Worm (Caenorhabditis elegans): Measurements from ENCODE around the gene str-143.

The str-143 gene

ce11 chrV:8043664-8044063, 25.9 kb downstream of the str-143 start:
- TF ChIP-seq hnd-1 (tag; optimal IDR thresholded peaks at IDR 0.05) (no peak), ceh-36 (tag; optimal IDR thresholded peaks at IDR 0.05) (no peak), B0310.2 (tag; optimal IDR thresholded peaks at IDR 0.05) (no peak), ceh-13 (GFP tag; optimal IDR thresholded peaks at IDR 0.05) (no peak), ama-1 (optimal IDR thresholded peaks at IDR 0.05) (no peak), ets-7 (tag; optimal IDR thresholded peaks at IDR 0.05) (no peak), tra-4 (tag; optimal IDR thresholded peaks at IDR 0.05) (no peak), F13C5.2 (tag; optimal IDR thresholded peaks at IDR 0.05) (no peak), hmg-4 (GFP tag; optimal IDR thresholded peaks at IDR 0.05) (no peak), sea-1 (GFP tag; conservative IDR thresholded peaks at IDR 0.05) (no peak), hmbx-1 (tag; optimal IDR thresholded peaks at IDR 0.05) (no peak), tbx-11 (GFP tag; IDR thresholded peaks at IDR 0.05) (no peak), tbx-37 (GFP tag; conservative IDR thresholded peaks at IDR 0.05) (no peak)

- TF ChIP-seq ama-1 (optimal IDR thresholded peaks at IDR 0.05) (no peak), ceh-13 (GFP tag; optimal IDR thresholded peaks at IDR 0.05) (no peak), hmbx-1 (tag; optimal IDR thresholded peaks at IDR 0.05) (no peak), aly-1 (tag; optimal IDR thresholded peaks at IDR 0.05) (no peak), ets-7 (tag; optimal IDR thresholded peaks at IDR 0.05) (no peak), ceh-36 (tag; optimal IDR thresholded peaks at IDR 0.05) (no peak)
Measured at ce11 chrV:8041336-8041868, 28.1 kb downstream of the str-143 start.

ce11 chrV:8040247-8041084, 29.1 kb downstream of the str-143 start:
- TF ChIP-seq ama-1 (optimal IDR thresholded peaks at IDR 0.05) (peak; percentile 82), hnd-1 (tag; optimal IDR thresholded peaks at IDR 0.05) (no peak), hmg-4 (GFP tag; optimal IDR thresholded peaks at IDR 0.05) (peak; percentile 3), ceh-36 (tag; optimal IDR thresholded peaks at IDR 0.05) (peak; percentile 2)

- no peak for TF ChIP-seq hmg-4 (GFP tag; optimal IDR thresholded peaks at IDR 0.05)
- peak; percentile 57 for TF ChIP-seq ama-1 (optimal IDR thresholded peaks at IDR 0.05)
- TF ChIP-seq pes-1 (GFP tag; IDR thresholded peaks at IDR 0.05) = no peak
- 0 out of 2 replicates have a peak, but pooled peaks have one; percentile 28 for TF ChIP-seq sea-1 (GFP tag; conservative IDR thresholded peaks at IDR 0.05)
Measured at ce11 chrV:8039606-8040005, 29.9 kb downstream of the str-143 start.

- TF ChIP-seq ama-1 (optimal IDR thresholded peaks at IDR 0.05) = peak; percentile 62
- no peak for TF ChIP-seq tbx-11 (GFP tag; IDR thresholded peaks at IDR 0.05)
- peak; percentile 41 for TF ChIP-seq B0310.2 (tag; optimal IDR thresholded peaks at IDR 0.05)
- TF ChIP-seq flt-1 (GFP tag; IDR thresholded peaks at IDR 0.05) = peak; percentile 13; the same call in 1 of the 2 replicates
Measured at ce11 chrV:8039085-8039525, 30.4 kb downstream of the str-143 start.

- no peak for TF ChIP-seq tbx-11 (GFP tag; IDR thresholded peaks at IDR 0.05)
Measured at ce11 chrV:8035947-8036346, 33.6 kb downstream of the str-143 start, which contains the start of gene ZC513.14. Gene ZC513.14, minus strand, starts transcription at chrV:8036047.

ce11 chrV:8034811-8035210, 34.7 kb downstream of the str-143 start, which contains the start of gene algn-12:
Gene algn-12, plus strand, starts transcription at chrV:8035111.
- TF ChIP-seq tbx-37 (GFP tag; conservative IDR thresholded peaks at IDR 0.05) (no peak), hnd-1 (tag; optimal IDR thresholded peaks at IDR 0.05) (no peak), tbx-11 (GFP tag; IDR thresholded peaks at IDR 0.05) (no peak), ceh-13 (GFP tag; optimal IDR thresholded peaks at IDR 0.05) (no peak), aly-1 (tag; optimal IDR thresholded peaks at IDR 0.05) (no peak), pes-1 (GFP tag; IDR thresholded peaks at IDR 0.05) (no peak), F13C5.2 (tag; optimal IDR thresholded peaks at IDR 0.05) (no peak), tra-4 (tag; optimal IDR thresholded peaks at IDR 0.05) (no peak), ama-1 (optimal IDR thresholded peaks at IDR 0.05) (no peak), ceh-36 (tag; optimal IDR thresholded peaks at IDR 0.05) (no peak), ets-7 (tag; optimal IDR thresholded peaks at IDR 0.05) (no peak), B0310.2 (tag; optimal IDR thresholded peaks at IDR 0.05) (no peak), scrt-1 (GFP tag; IDR thresholded peaks at IDR 0.05) (no peak), sea-1 (GFP tag; conservative IDR thresholded peaks at IDR 0.05) (no peak), hmbx-1 (tag; optimal IDR thresholded peaks at IDR 0.05) (no peak), flt-1 (GFP tag; IDR thresholded peaks at IDR 0.05) (no peak), hmg-4 (GFP tag; optimal IDR thresholded peaks at IDR 0.05) (no peak)

ce11 chrV:8031121-8031520, 38.4 kb downstream of the str-143 start, which contains the start of gene vars-1:
Gene vars-1, plus strand, starts transcription at chrV:8031411.
- TF ChIP-seq ceh-36 (tag; optimal IDR thresholded peaks at IDR 0.05) (no peak), F13C5.2 (tag; optimal IDR thresholded peaks at IDR 0.05) (no peak)

All from whole organism, early embryonic.